Worm (Caenorhabditis elegans): Measurements from ENCODE around the gene R04D3.4.

- TF ChIP-seq nhr-76 (tag; optimal IDR thresholded peaks at IDR 0.05) (no peak), nhr-11 (tag; optimal IDR thresholded peaks at IDR 0.05) (no peak), mdl-1 (tag; optimal IDR thresholded peaks at IDR 0.05) (no peak), isw-1 (GFP tag; IDR thresholded peaks at IDR 0.05) (no peak), grh-1 (GFP tag; IDR thresholded peaks at IDR 0.05) (no peak), ztf-4 (tag; optimal IDR thresholded peaks at IDR 0.05) (no peak), unc-62 (GFP tag; optimal IDR thresholded peaks at IDR 0.05) (no peak), elt-2 (tag; optimal IDR thresholded peaks at IDR 0.05) (no peak)
These were observed 11.9 kb upstream of the R04D3.4 start, which contains the start of gene srd-39 for ce11 chrX:13300503-13300902.

All from whole organism, L1 larva.